Fruit fly (Drosophila melanogaster): ENCODE measurements around the gene Axs.
A peak's percentile ranks its signal among the peaks of the same experiment; 100 is the strongest.

Gene Axs

dm6 chrX:16670691-16671481, 12.8 kb downstream of the Axs start (continued):
- TF ChIP-seq CG33557 (GFP tag; optimal IDR thresholded peaks at IDR 0.05): no peak
- TF ChIP-seq CrebB (tag; optimal IDR thresholded peaks at IDR 0.05): peak; percentile 15
- TF ChIP-seq onecut (GFP tag; IDR thresholded peaks at IDR 0.05): no peak
- TF ChIP-seq CG14050 (GFP tag; IDR thresholded peaks at IDR 0.05): no peak
- TF ChIP-seq hth (optimal IDR thresholded peaks at IDR 0.05): no peak
- no peak for TF ChIP-seq vnd (GFP tag; IDR thresholded peaks at IDR 0.05; ENCODE audit: partially characterized antibody)
- TF ChIP-seq lab (GFP tag; optimal IDR thresholded peaks at IDR 0.05): peak; percentile 38
- TF ChIP-seq phol (tag; optimal IDR thresholded peaks at IDR 0.05): peak; percentile 1
- no peak for TF ChIP-seq pfk (GFP tag; optimal IDR thresholded peaks at IDR 0.05)
- no peak for TF ChIP-seq wor (GFP tag; IDR thresholded peaks at IDR 0.05)
- no peak for TF ChIP-seq Camta (GFP tag; optimal IDR thresholded peaks at IDR 0.05)
- TF ChIP-seq CG2678 (tag; optimal IDR thresholded peaks at IDR 0.05): peak; percentile 53
- TF ChIP-seq twi (tag; optimal IDR thresholded peaks at IDR 0.05): no peak
- no peak for TF ChIP-seq CG10565 (GFP tag; optimal IDR thresholded peaks at IDR 0.05)
- TF ChIP-seq CG6813 (GFP tag; optimal IDR thresholded peaks at IDR 0.05): no peak
- no peak for TF ChIP-seq CG6765 (GFP tag; optimal IDR thresholded peaks at IDR 0.05)
- TF ChIP-seq CG3065 (GFP tag; optimal IDR thresholded peaks at IDR 0.05): no peak
- TF ChIP-seq CG15601 (tag; optimal IDR thresholded peaks at IDR 0.05): no peak
- TF ChIP-seq Sox100B (GFP tag; optimal IDR thresholded peaks at IDR 0.05): no peak
- peak; percentile 87 for TF ChIP-seq Med (GFP tag)
- TF ChIP-seq zen (tag; optimal IDR thresholded peaks at IDR 0.05): no peak
- no peak for TF ChIP-seq exex (tag; optimal IDR thresholded peaks at IDR 0.05)
- peak; percentile 60 for TF ChIP-seq sens (GFP tag)
- no peak for TF ChIP-seq Neu2 (GFP tag; optimal IDR thresholded peaks at IDR 0.05; ENCODE audit: borderline replicate concordance)
- no peak for TF ChIP-seq dati (GFP tag; IDR thresholded peaks at IDR 0.05)
- no peak for TF ChIP-seq al (GFP tag; IDR thresholded peaks at IDR 0.05)
- TF ChIP-seq CG3726 (GFP tag; IDR thresholded peaks at IDR 0.05): no peak
- TF ChIP-seq luna (GFP tag; optimal IDR thresholded peaks at IDR 0.05): no peak
- no peak for TF ChIP-seq cato (GFP tag; optimal IDR thresholded peaks at IDR 0.05; ENCODE audit: borderline replicate concordance)
- no peak for TF ChIP-seq cas (GFP tag; IDR thresholded peaks at IDR 0.05)
- TF ChIP-seq CG2116 (GFP tag; optimal IDR thresholded peaks at IDR 0.05): no peak
- no peak for TF ChIP-seq zf30C (GFP tag; optimal IDR thresholded peaks at IDR 0.05)
- no peak for TF ChIP-seq bab2 (GFP tag; optimal IDR thresholded peaks at IDR 0.05)
- TF ChIP-seq ci (GFP tag; IDR thresholded peaks at IDR 0.05): no peak
- TF ChIP-seq CG11504 (tag; optimal IDR thresholded peaks at IDR 0.05): peak; percentile 47
- no peak for TF ChIP-seq Dfd (GFP tag; optimal IDR thresholded peaks at IDR 0.05)
- TF ChIP-seq dan (GFP tag; IDR thresholded peaks at IDR 0.05): no peak
- TF ChIP-seq eve (GFP tag; optimal IDR thresholded peaks at IDR 0.05): no peak
- peak; percentile 56 for TF ChIP-seq CG1603 (tag; optimal IDR thresholded peaks at IDR 0.05)
- no peak for TF ChIP-seq CG10209 (GFP tag; optimal IDR thresholded peaks at IDR 0.05)
- TF ChIP-seq tna (GFP tag; IDR thresholded peaks at IDR 0.05; ENCODE audit: partially characterized antibody): no peak
- no peak for TF ChIP-seq Hr78 (GFP tag; optimal IDR thresholded peaks at IDR 0.05)
- no peak for TF ChIP-seq Stat92E (GFP tag; optimal IDR thresholded peaks at IDR 0.05)
- peak; percentile 27 for TF ChIP-seq Fer1 (GFP tag; optimal IDR thresholded peaks at IDR 0.05)
- TF ChIP-seq CG16815 (GFP tag; optimal IDR thresholded peaks at IDR 0.05): no peak
- no peak for TF ChIP-seq her (GFP tag; optimal IDR thresholded peaks at IDR 0.05)
- no peak for TF ChIP-seq otp (GFP tag; IDR thresholded peaks at IDR 0.05)
- no peak for TF ChIP-seq CG1024 (GFP tag; IDR thresholded peaks at IDR 0.05)
- TF ChIP-seq CG12071 (GFP tag; optimal IDR thresholded peaks at IDR 0.05): no peak

All from whole organism, embryonic.